Worm (Caenorhabditis elegans) whole organism, L1 larva: ENCODE results near the gene nta-1.

ENCODE experiments used
- C04F5.9 ChIP-seq: sonication (generic microtip); optimal IDR thresholded peaks from 2 replicates; lab custom pipeline; 2016; ENCODE audit warnings: missing genetic modification characterization, missing compliant biosample characterization
- C16A3.4 ChIP-seq: fragments of 150-350 bp; optimal IDR thresholded peaks from 2 replicates; lab custom pipeline; 2014; ENCODE audit warnings: missing biosample characterization, missing genetic modification characterization
- ceh-90 ChIP-seq: sonication (generic microtip); optimal IDR thresholded peaks from 2 replicates; lab custom pipeline; 2016; ENCODE audit warnings: missing genetic modification characterization, missing compliant biosample characterization
- dsc-1 ChIP-seq: sonication (generic microtip); optimal IDR thresholded peaks from 2 replicates; lab custom pipeline; 2016; ENCODE audit warnings: mild to moderate bottlenecking, missing genetic modification characterization, missing compliant biosample characterization
- efl-1 ChIP-seq, 4 experiments: fragments of 150-350 bp; optimal IDR thresholded peaks in 3 of 4; peaks in 1 of 4; 1 replicate in 1 of 4; 2 replicates in 3 of 4; lab custom pipeline; 2014; ENCODE audit warnings: missing biosample characterization in 2 of 4, missing genetic modification characterization in 2 of 4, missing genetic modification reagents in 2 of 4
- efl-3 ChIP-seq: fragments of 200-800 bp; sonication (Bioruptor generic); optimal IDR thresholded peaks from 2 replicates; lab custom pipeline; 2018; ENCODE audit warnings: mild to moderate bottlenecking, missing genetic modification characterization, missing compliant biosample characterization
- ets-5 ChIP-seq: fragments of 200-800 bp; sonication (Bioruptor generic); IDR thresholded peaks from 2 replicates; pipeline ENCODE4 v1.3.6; 2022; ENCODE audit warnings: missing genetic modification characterization, missing compliant biosample characterization
- fkh-10 ChIP-seq: sonication (generic microtip); optimal IDR thresholded peaks from 2 replicates; lab custom pipeline; 2017; ENCODE audit warnings: missing biosample characterization, missing genetic modification reagents, missing genetic modification characterization
- hlh-17 ChIP-seq: fragments of 200-800 bp; sonication (Bioruptor generic); optimal IDR thresholded peaks from 2 replicates; lab custom pipeline; 2018; ENCODE audit warnings: missing genetic modification characterization, mild to moderate bottlenecking, missing compliant biosample characterization, moderate library complexity, borderline replicate concordance
- irx-1 ChIP-seq: sonication (generic microtip); optimal IDR thresholded peaks from 2 replicates; lab custom pipeline; 2016; ENCODE audit warnings: missing genetic modification characterization, missing compliant biosample characterization
- jun-1 ChIP-seq: fragments of 150-350 bp; optimal IDR thresholded peaks from 2 replicates; lab custom pipeline; 2014; ENCODE audit warnings: missing biosample characterization, missing genetic modification reagents, missing genetic modification characterization
- lin-15B ChIP-seq: fragments of 150-350 bp; sonication (generic microtip); optimal IDR thresholded peaks from 3 replicates; lab custom pipeline; 2014; ENCODE audit warnings: missing biosample characterization, missing genetic modification characterization
- lin-39 ChIP-seq: fragments of 150-350 bp; optimal IDR thresholded peaks from 2 replicates; lab custom pipeline; 2014; ENCODE audit warnings: missing biosample characterization, missing genetic modification reagents, missing genetic modification characterization
- lsy-2 ChIP-seq, 2 experiments: fragments of 150-350 bp; optimal IDR thresholded peaks; 2 replicates each; lab custom pipeline; 2014; ENCODE audit warnings: missing biosample characterization in 2 of 2, missing genetic modification characterization in 2 of 2
- mab-9 ChIP-seq: fragments of 200-800 bp; sonication (Bioruptor generic); IDR thresholded peaks from 2 replicates; pipeline ENCODE4 v1.3.6; 2022; ENCODE audit warnings: missing genetic modification reagents, missing genetic modification characterization, missing compliant biosample characterization
- mdl-1 ChIP-seq, 2 experiments: fragments of 150-350 bp; optimal IDR thresholded peaks; 2 replicates each; lab custom pipeline; 2014 to 2017; ENCODE audit warnings: missing biosample characterization in 2 of 2, missing genetic modification characterization in 2 of 2, inconsistent platforms in 1 of 2
- mep-1 ChIP-seq: fragments of 150-350 bp; optimal IDR thresholded peaks from 2 replicates; lab custom pipeline; 2014; ENCODE audit warnings: missing biosample characterization, missing genetic modification characterization
- nhr-11 ChIP-seq: fragments of 150-350 bp; optimal IDR thresholded peaks from 2 replicates; lab custom pipeline; 2014; ENCODE audit warnings: missing biosample characterization, missing genetic modification characterization
- nhr-19 ChIP-seq: fragments of 200-800 bp; sonication (Bioruptor generic); conservative IDR thresholded peaks from 2 replicates; pipeline ENCODE4 v1.3.6; 2022; ENCODE audit warnings: missing genetic modification characterization, missing compliant biosample characterization
- nhr-237 ChIP-seq: fragments of 150-350 bp; optimal IDR thresholded peaks from 2 replicates; lab custom pipeline; 2014; ENCODE audit warnings: missing biosample characterization, missing genetic modification characterization
- nhr-71 ChIP-seq: sonication (generic microtip); optimal IDR thresholded peaks from 2 replicates; lab custom pipeline; 2016; ENCODE audit warnings: mild to moderate bottlenecking, missing genetic modification characterization, moderate library complexity, missing compliant biosample characterization
- nhr-76 ChIP-seq: sonication (generic microtip); optimal IDR thresholded peaks from 2 replicates; lab custom pipeline; 2017; ENCODE audit warnings: missing biosample characterization, missing genetic modification characterization
- nhr-84 ChIP-seq: sonication (generic microtip); optimal IDR thresholded peaks from 2 replicates; lab custom pipeline; 2017; ENCODE audit warnings: missing biosample characterization, missing genetic modification characterization
- nhr-85 ChIP-seq: sonication (generic microtip); peaks from one replicate; lab custom pipeline; 2016; ENCODE audit warnings: missing genetic modification characterization, inconsistent platforms, missing compliant biosample characterization
- nhr-90 ChIP-seq: sonication (generic microtip); optimal IDR thresholded peaks from 2 replicates; lab custom pipeline; 2016; ENCODE audit warnings: mild to moderate bottlenecking, missing genetic modification characterization, missing compliant biosample characterization; ENCODE audit not compliant: poor library complexity
- pag-3 ChIP-seq: sonication (generic microtip); optimal IDR thresholded peaks from 2 replicates; lab custom pipeline; 2017; ENCODE audit warnings: missing genetic modification characterization, mild to moderate bottlenecking, missing compliant biosample characterization, antibody characterized with exemption, borderline replicate concordance; ENCODE audit not compliant: insufficient read depth
- rnt-1 ChIP-seq: sonication (generic microtip); optimal IDR thresholded peaks from 2 replicates; lab custom pipeline; 2016; ENCODE audit warnings: mild to moderate bottlenecking, missing genetic modification characterization, moderate library complexity, missing compliant biosample characterization
- skn-1 ChIP-seq: fragments of 150-350 bp; optimal IDR thresholded peaks from 2 replicates; lab custom pipeline; 2014; ENCODE audit warnings: missing biosample characterization, missing genetic modification characterization
- snpc-4 ChIP-seq: fragments of 150-350 bp; optimal IDR thresholded peaks from 2 replicates; lab custom pipeline; 2014; ENCODE audit warnings: missing biosample characterization, missing genetic modification characterization
- sptf-1 ChIP-seq: fragments of 150-350 bp; optimal IDR thresholded peaks from 2 replicates; lab custom pipeline; 2014; ENCODE audit warnings: missing biosample characterization, missing genetic modification characterization
- sup-37 ChIP-seq: fragments of 200-800 bp; sonication (Bioruptor generic); optimal IDR thresholded peaks from 2 replicates; lab custom pipeline; 2018; ENCODE audit warnings: mild to moderate bottlenecking, missing genetic modification characterization, missing compliant biosample characterization
- swsn-7 ChIP-seq: sonication (generic microtip); optimal IDR thresholded peaks from 2 replicates; lab custom pipeline; 2016; ENCODE audit warnings: missing genetic modification characterization, missing compliant biosample characterization
- unc-62 ChIP-seq: fragments of 150-350 bp; optimal IDR thresholded peaks from 2 replicates; lab custom pipeline; 2014; ENCODE audit warnings: missing biosample characterization, missing genetic modification reagents, missing genetic modification characterization
- unc-86 ChIP-seq: sonication (generic microtip); optimal IDR thresholded peaks from 2 replicates; lab custom pipeline; 2016; ENCODE audit warnings: missing genetic modification characterization, missing compliant biosample characterization
- ztf-11 ChIP-seq, 2 experiments: sonication (generic microtip); optimal IDR thresholded peaks; 2 replicates each; lab custom pipeline; 2016 to 2017; ENCODE audit warnings: missing genetic modification characterization in 2 of 2, missing biosample characterization in 1 of 2, missing compliant biosample characterization in 1 of 2
- ztf-4 ChIP-seq: fragments of 150-350 bp; optimal IDR thresholded peaks from 2 replicates; lab custom pipeline; 2014; ENCODE audit warnings: missing biosample characterization, missing genetic modification characterization

The nta-1 gene

ce11 chrII:3741584-3741983 is 2.0 kb downstream of the nta-1 start, which contains the start of gene F12E12.1:
Gene F12E12.1 (plus strand): TSS chrII:3741884.
- no peak for TF ChIP-seq mep-1 (tag; lab: Kevin White, UChicago)
- no peak for TF ChIP-seq ceh-90 (tag; lab: Kevin White, UChicago)
- no peak for TF ChIP-seq swsn-7 (tag; lab: Kevin White, UChicago)
- no peak for TF ChIP-seq rnt-1 (tag; lab: Kevin White, UChicago)
- TF ChIP-seq irx-1 (tag; lab: Kevin White, UChicago) = no peak
- no peak for TF ChIP-seq fkh-10 (GFP tag; lab: Kevin White, UChicago)
- TF ChIP-seq dsc-1 (tag; lab: Kevin White, UChicago) = no peak
- no peak for TF ChIP-seq sptf-1 (tag; lab: Kevin White, UChicago)
- no peak for TF ChIP-seq C16A3.4 (tag; lab: Kevin White, UChicago)
- no peak for TF ChIP-seq ets-5 (GFP tag; lab: Robert Waterston, UW)
- no peak for TF ChIP-seq nhr-71 (tag; lab: Kevin White, UChicago)
- TF ChIP-seq, all 84 proteins: peak for 0

DNA sequence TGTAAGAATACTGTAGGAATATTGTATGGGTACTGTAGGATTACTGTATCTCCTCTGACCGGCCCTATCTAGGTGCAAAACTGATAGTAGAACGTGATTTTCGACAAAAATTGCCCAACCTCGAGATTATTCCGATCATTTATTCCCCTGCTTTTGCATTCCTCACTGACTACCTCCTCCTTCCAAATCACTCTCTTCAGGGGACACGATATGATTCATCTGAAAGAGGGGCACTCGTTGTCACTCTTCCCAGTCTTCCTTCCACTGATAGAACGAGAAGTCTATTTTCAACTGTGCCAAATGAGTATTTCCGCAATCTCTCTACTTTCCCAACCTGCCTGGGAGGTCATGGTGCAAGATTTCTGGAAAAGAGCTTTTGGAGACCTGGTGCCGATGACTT is 4.0 kb downstream of the nta-1 start, which contains the start of gene F12E12.2:
TSS of gene F12E12.2 (plus strand) at position 301 of the 400 bp plus-strand sequence.
- TF ChIP-seq nhr-85 (no peak), irx-1 (tag; lab: Kevin White, UChicago) (no peak), unc-62 (no peak), nhr-76 (tag; lab: Kevin White, UChicago) (no peak), pag-3 (tag; lab: Kevin White, UChicago) (no peak), hlh-17 (no peak), unc-86 (tag; lab: Kevin White, UChicago) (no peak), nhr-11 (no peak), nhr-84 (tag; lab: Kevin White, UChicago) (no peak), mab-9 (GFP tag; lab: Robert Waterston, UW) (no peak), nhr-237 (tag; lab: Kevin White, UChicago) (no peak), lin-39 (tag; lab: Kevin White, UChicago) (no peak)
- TF ChIP-seq, all 84 proteins: peak for 0

ce11 chrII:3736893-3737375 is 6.7 kb downstream of the nta-1 start, which contains the start of gene F12E12.6:
Gene F12E12.6 (minus strand): TSS chrII:3736943.
- TF ChIP-seq nhr-237 (tag; lab: Kevin White, UChicago) = no peak
- TF ChIP-seq mdl-1 (tag; optimal IDR thresholded peaks at IDR 0.05; lab: Kevin White, UChicago) = no peak
- TF ChIP-seq nhr-19 (GFP tag; lab: Robert Waterston, UW) = no peak
- no peak for TF ChIP-seq efl-3

ce11 chrII:3731723-3732122 is 11.9 kb downstream of the nta-1 start, which contains the start of the genes sdz-12 and bath-31:
Gene sdz-12 (minus strand): TSS chrII:3731823.
Gene bath-31 (plus strand): TSS chrII:3731973.
- TF ChIP-seq nhr-76 (tag; lab: Kevin White, UChicago) (no peak), nhr-90 (tag; lab: Kevin White, UChicago) (no peak), ztf-11 (tag; optimal IDR thresholded peaks at IDR 0.05; lab: Kevin White, UChicago) (no peak), efl-1 (optimal IDR thresholded peaks at IDR 0.05; lab: Kevin White, UChicago) (no peak), efl-1 (GFP tag; optimal IDR thresholded peaks at IDR 0.05 in 1 of 2; lab: Kevin White, UChicago) (no peak), sup-37 (GFP tag; lab: Kevin White, UChicago) (no peak)

ce11 chrII:3727996-3728395 is 15.6 kb downstream of the nta-1 start, which contains the start of gene C46E10.8:
Gene C46E10.8 (minus strand): TSS chrII:3728096.
- no peak for TF ChIP-seq jun-1
- no peak for TF ChIP-seq C04F5.9 (tag; lab: Kevin White, UChicago)
- TF ChIP-seq ztf-4 (tag; lab: Kevin White, UChicago) = no peak
- no peak for TF ChIP-seq nhr-84 (tag; lab: Kevin White, UChicago)
- no peak for TF ChIP-seq nhr-19 (GFP tag; lab: Robert Waterston, UW)
- TF ChIP-seq snpc-4 = no peak
- no peak for TF ChIP-seq lsy-2 (tag; optimal IDR thresholded peaks at IDR 0.05; lab: Kevin White, UChicago)
- TF ChIP-seq skn-1 (tag; lab: Kevin White, UChicago) = no peak
- TF ChIP-seq lin-15B (tag; lab: Kevin White, UChicago) = no peak
- no peak for TF ChIP-seq unc-62
